Fruit fly (Drosophila melanogaster): Measurements from ENCODE around the gene CG13970.

CG13970 gene

dm6 chr2L:20148368-20148767, 44.4 kb upstream of the CG13970 start (continued):
- TF ChIP-seq Bteb2 (GFP tag; optimal IDR thresholded peaks at IDR 0.05) = no peak
- TF ChIP-seq repo (GFP tag; optimal IDR thresholded peaks at IDR 0.05) = no peak
- TF ChIP-seq CG11247 (GFP tag; IDR thresholded peaks at IDR 0.05) = no peak
- no peak for TF ChIP-seq CG3407 (GFP tag; optimal IDR thresholded peaks at IDR 0.05)
- no peak for TF ChIP-seq Nf-YB (GFP tag; optimal IDR thresholded peaks at IDR 0.05)
- no peak for TF ChIP-seq PHDP (tag; optimal IDR thresholded peaks at IDR 0.05)
- no peak for TF ChIP-seq tgo (GFP tag; IDR thresholded peaks at IDR 0.05)
- TF ChIP-seq unpg (GFP tag; optimal IDR thresholded peaks at IDR 0.05) = no peak
- no peak for TF ChIP-seq emc (GFP tag; optimal IDR thresholded peaks at IDR 0.05)
- no peak for TF ChIP-seq klu (GFP tag; IDR thresholded peaks at IDR 0.05)
- no peak for TF ChIP-seq HLH3B (GFP tag; IDR thresholded peaks at IDR 0.05)
- no peak for TF ChIP-seq wor (GFP tag; IDR thresholded peaks at IDR 0.05)
- TF ChIP-seq CG7839 (tag; optimal IDR thresholded peaks at IDR 0.05) = no peak
- peak; percentile 89 for TF ChIP-seq gfzf (GFP tag; optimal IDR thresholded peaks at IDR 0.05)
- TF ChIP-seq CG4617 (GFP tag; optimal IDR thresholded peaks at IDR 0.05; ENCODE audit: borderline replicate concordance) = no peak
- TF ChIP-seq Hr51 (GFP tag; optimal IDR thresholded peaks at IDR 0.05) = no peak
- no peak for TF ChIP-seq CG2202 (tag; optimal IDR thresholded peaks at IDR 0.05)
- no peak for TF ChIP-seq Taf1 (GFP tag; IDR thresholded peaks at IDR 0.05)
- peak; percentile 87 for TF ChIP-seq Jarid2 (GFP tag; optimal IDR thresholded peaks at IDR 0.05)
- peak; percentile 53 for TF ChIP-seq CG6272 (GFP tag; IDR thresholded peaks at IDR 0.05)
- peak; percentile 51; the same call in 1 of the 2 replicates for TF ChIP-seq ranshi (GFP tag; IDR thresholded peaks at IDR 0.05)
- TF ChIP-seq Ada2b (GFP tag; IDR thresholded peaks at IDR 0.05) = no peak
- no peak for TF ChIP-seq insv (GFP tag; optimal IDR thresholded peaks at IDR 0.05)
- TF ChIP-seq CG11085 (GFP tag; IDR thresholded peaks at IDR 0.05) = no peak
- TF ChIP-seq phol (tag; optimal IDR thresholded peaks at IDR 0.05) = no peak
- TF ChIP-seq sc (optimal IDR thresholded peaks at IDR 0.05) = no peak
- TF ChIP-seq sc (GFP tag; optimal IDR thresholded peaks at IDR 0.05) = no peak
- 0 out of 3 replicates have a peak, but pooled peaks have one; percentile 28 for TF ChIP-seq CG34422 (GFP tag; IDR thresholded peaks at IDR 0.05)
- TF ChIP-seq CG9932 (GFP tag; IDR thresholded peaks at IDR 0.05) = peak; percentile 23; the same call in 1 of the 2 replicates
- no peak for TF ChIP-seq lilli (GFP tag; optimal IDR thresholded peaks at IDR 0.05)
- TF ChIP-seq gcm2 (GFP tag; optimal IDR thresholded peaks at IDR 0.05) = no peak
- peak; percentile 1 for TF ChIP-seq pb (GFP tag; optimal IDR thresholded peaks at IDR 0.05)
- TF ChIP-seq CG1024 (GFP tag; IDR thresholded peaks at IDR 0.05) = peak; percentile 48; the same call in 1 of the 2 replicates
- TF ChIP-seq CG11696 (GFP tag; IDR thresholded peaks at IDR 0.05) = no peak
- TF ChIP-seq Trl (optimal IDR thresholded peaks at IDR 0.05) = no peak
- TF ChIP-seq Trl (GFP tag; optimal IDR thresholded peaks at IDR 0.05) = no peak
- TF ChIP-seq Six4 (GFP tag; optimal IDR thresholded peaks at IDR 0.05) = no peak
- TF ChIP-seq CG11504 (tag; optimal IDR thresholded peaks at IDR 0.05) = peak; percentile 40
- TF ChIP-seq ato (GFP tag; IDR thresholded peaks at IDR 0.05; ENCODE audit: partially characterized antibody) = peak; percentile 49; the same call in 1 of the 2 replicates
- no peak for TF ChIP-seq fru (optimal IDR thresholded peaks at IDR 0.05)
- TF ChIP-seq CG6175 (GFP tag; IDR thresholded peaks at IDR 0.05) = no peak
- no peak for TF ChIP-seq Xbp1 (GFP tag; optimal IDR thresholded peaks at IDR 0.05)
- TF ChIP-seq CoRest (tag; optimal IDR thresholded peaks at IDR 0.05) = peak; percentile 19
- peak; percentile 93 for TF ChIP-seq stwl (tag; optimal IDR thresholded peaks at IDR 0.05)
- no peak for TF ChIP-seq Hsf (GFP tag; optimal IDR thresholded peaks at IDR 0.05)
- no peak for TF ChIP-seq HHEX (GFP tag; optimal IDR thresholded peaks at IDR 0.05)
- no peak for TF ChIP-seq jumu (GFP tag; optimal IDR thresholded peaks at IDR 0.05)
- TF ChIP-seq Med (GFP tag) = peak; percentile 85
- TF ChIP-seq kay (GFP tag; optimal IDR thresholded peaks at IDR 0.05) = no peak
- no peak for TF ChIP-seq ind (GFP tag; optimal IDR thresholded peaks at IDR 0.05)
- TF ChIP-seq CG17385 (GFP tag; optimal IDR thresholded peaks at IDR 0.05) = no peak
- no peak for TF ChIP-seq pros (GFP tag; optimal IDR thresholded peaks at IDR 0.05)
- TF ChIP-seq ttk (GFP tag; IDR thresholded peaks at IDR 0.05) = no peak; the same call in 1 of the 2 replicates

Measured in whole organism, embryonic.